Fruit fly (Drosophila melanogaster) whole organism, embryonic: ENCODE measurements around the gene Cipc.

Source experiments
- Abd-B ChIP-seq: fragments of 200-800 bp; sonication (Bioruptor generic); optimal IDR thresholded peaks from 2 replicates; lab custom pipeline; 2018; ENCODE audit warnings: missing biosample characterization, mild to moderate bottlenecking, missing genetic modification characterization, moderate library complexity
- CG10431 ChIP-seq: fragments of 200-800 bp; sonication (Bioruptor generic); optimal IDR thresholded peaks from 3 replicates; lab custom pipeline; 2018; ENCODE audit warnings: missing biosample characterization, mild to moderate bottlenecking, missing genetic modification characterization
- CG10979 ChIP-seq: fragments of 200-800 bp; sonication (Bioruptor generic); optimal IDR thresholded peaks from 2 replicates; lab custom pipeline; 2018; ENCODE audit warnings: missing biosample characterization, mild to moderate bottlenecking, missing genetic modification characterization, moderate library complexity
- CG14965 ChIP-seq: fragments of 200-800 bp; sonication (Bioruptor generic); optimal IDR thresholded peaks from 2 replicates; lab custom pipeline; 2016; ENCODE audit warnings: missing biosample characterization, missing genetic modification characterization, borderline replicate concordance
- CG15011 ChIP-seq: fragments of 200-800 bp; sonication (Bioruptor generic); optimal IDR thresholded peaks from 3 replicates; lab custom pipeline; 2018; ENCODE audit warnings: missing biosample characterization, mild to moderate bottlenecking, missing genetic modification characterization
- CG15479 ChIP-seq: fragments of 200-800 bp; sonication (Bioruptor generic); optimal IDR thresholded peaks from 3 replicates; lab custom pipeline; 2019; ENCODE audit warnings: missing biosample characterization, mild to moderate bottlenecking, missing genetic modification characterization, moderate library complexity
- CG16813 ChIP-seq: fragments of 200-800 bp; sonication (Bioruptor generic); IDR thresholded peaks from 3 replicates; pipeline ENCODE4 v1.3.6; 2022; ENCODE audit warnings: missing biosample characterization, missing genetic modification characterization; ENCODE audit not compliant: partially characterized antibody
- CG17612 ChIP-seq: fragments of 200-800 bp; sonication (Bioruptor generic); IDR thresholded peaks from 2 replicates; pipeline ENCODE4 v1.3.6; 2022; ENCODE audit warnings: missing biosample characterization, missing genetic modification characterization
- CG2116 ChIP-seq: fragments of 200-800 bp; sonication (Bioruptor generic); optimal IDR thresholded peaks from 3 replicates; lab custom pipeline; 2018; ENCODE audit warnings: missing biosample characterization, mild to moderate bottlenecking, missing genetic modification characterization
- CG2120 ChIP-seq: fragments of 200-800 bp; sonication (Bioruptor generic); optimal IDR thresholded peaks from 3 replicates; lab custom pipeline; 2016; ENCODE audit warnings: missing biosample characterization, missing genetic modification characterization
- CG33213 ChIP-seq: fragments of 200-800 bp; sonication (Bioruptor generic); optimal IDR thresholded peaks from 3 replicates; lab custom pipeline; 2016; ENCODE audit warnings: missing biosample characterization, missing genetic modification characterization
- CG3847 ChIP-seq: fragments of 200-800 bp; sonication (Bioruptor generic); IDR thresholded peaks from 2 replicates; pipeline ENCODE4 v1.3.6; 2022; ENCODE audit warnings: missing biosample characterization, missing genetic modification characterization
- CG4820 ChIP-seq: fragments of 200-800 bp; sonication (Bioruptor generic); optimal IDR thresholded peaks from 3 replicates; lab custom pipeline; 2016; ENCODE audit warnings: missing biosample characterization, missing genetic modification characterization
- CG6854 ChIP-seq: fragments of 200-800 bp; sonication (Bioruptor generic); optimal IDR thresholded peaks from 3 replicates; lab custom pipeline; 2017; ENCODE audit warnings: missing biosample characterization, mild to moderate bottlenecking, missing genetic modification characterization
- CG7372 ChIP-seq: fragments of 200-800 bp; sonication (Bioruptor generic); IDR thresholded peaks from 2 replicates; pipeline ENCODE4 v1.3.6; 2022; ENCODE audit warnings: missing biosample characterization, missing genetic modification characterization
- CG7963 ChIP-seq: fragments of 200-800 bp; sonication (Bioruptor generic); IDR thresholded peaks from 3 replicates; pipeline ENCODE4 v1.3.6; 2022; ENCODE audit warnings: missing biosample characterization, missing genetic modification characterization; ENCODE audit not compliant: partially characterized antibody
- CG9609 ChIP-seq: fragments of 200-800 bp; sonication (Bioruptor generic); optimal IDR thresholded peaks from 3 replicates; lab custom pipeline; 2016; ENCODE audit warnings: missing biosample characterization, missing genetic modification characterization
- CG9932 ChIP-seq: fragments of 200-800 bp; sonication (Bioruptor generic); IDR thresholded peaks from 2 replicates; pipeline ENCODE4 v1.3.6; 2022; ENCODE audit warnings: missing biosample characterization, missing genetic modification characterization
- Chrac-16 ChIP-seq: fragments of 200-800 bp; sonication (Bioruptor generic); optimal IDR thresholded peaks from 3 replicates; lab custom pipeline; 2016; ENCODE audit warnings: missing biosample characterization, missing genetic modification characterization
- Doc2 ChIP-seq: fragments of 200-800 bp; sonication (Bioruptor generic); IDR thresholded peaks from 2 replicates; pipeline ENCODE4 v1.3.6; 2022; ENCODE audit warnings: missing biosample characterization, missing genetic modification characterization
- Dp ChIP-seq: fragments of 200-800 bp; sonication (Bioruptor generic); optimal IDR thresholded peaks from 2 replicates; lab custom pipeline; 2018; ENCODE audit warnings: missing biosample characterization, mild to moderate bottlenecking, missing genetic modification characterization, moderate library complexity
- Eip74EF ChIP-seq, 2 experiments: fragments of 200-800 bp in 1 of 2; fragments of >200 bp in 1 of 2; sonication (Bioruptor generic) in 1 of 2; optimal IDR thresholded peaks; 2 replicates each; lab custom pipeline; 2017 to 2019; ENCODE audit warnings: missing biosample characterization in 2 of 2, missing genetic modification characterization in 2 of 2, mild to moderate bottlenecking in 1 of 2, moderate library complexity in 1 of 2
- HHEX ChIP-seq: fragments of 200-800 bp; sonication (Bioruptor generic); optimal IDR thresholded peaks from 3 replicates; lab custom pipeline; 2017; ENCODE audit warnings: missing biosample characterization, mild to moderate bottlenecking, missing genetic modification characterization, missing genetic modification reagents
- HLH3B ChIP-seq: fragments of 200-800 bp; sonication (Bioruptor generic); IDR thresholded peaks from 2 replicates; pipeline ENCODE4 v1.3.6; 2022; ENCODE audit warnings: missing biosample characterization, missing genetic modification characterization
- HLH4C ChIP-seq: fragments of 200-800 bp; sonication (Bioruptor generic); IDR thresholded peaks from 3 replicates; pipeline ENCODE4 v1.3.6; 2022; ENCODE audit warnings: missing biosample characterization, missing genetic modification characterization; ENCODE audit not compliant: partially characterized antibody
- Lpt ChIP-seq: fragments of >200 bp; optimal IDR thresholded peaks from 2 replicates; lab custom pipeline; 2018; ENCODE audit warnings: missing biosample characterization, missing genetic modification characterization
- MBD-R2 ChIP-seq: fragments of 200-800 bp; sonication (Bioruptor generic); IDR thresholded peaks from 2 replicates; pipeline ENCODE4 v1.3.6; 2022; ENCODE audit warnings: missing biosample characterization, missing genetic modification characterization
- PHDP ChIP-seq: fragments of 200-800 bp; sonication (Bioruptor generic); optimal IDR thresholded peaks from 3 replicates; lab custom pipeline; 2018; ENCODE audit warnings: missing biosample characterization, mild to moderate bottlenecking, missing genetic modification characterization, moderate library complexity
- Six4 ChIP-seq: fragments of 200-800 bp; sonication (Bioruptor generic); optimal IDR thresholded peaks from 2 replicates; lab custom pipeline; 2016; ENCODE audit warnings: missing biosample characterization, missing genetic modification characterization
- Trl ChIP-seq, 3 experiments: fragments of >200 bp in 2 of 3; fragments of 200-800 bp in 1 of 3; sonication (Bioruptor generic) in 1 of 3; optimal IDR thresholded peaks; 2 replicates in 1 of 3; 3 replicates in 2 of 3; lab custom pipeline; 2016 to 2017; ENCODE audit warnings: missing biosample characterization in 1 of 3, missing genetic modification characterization in 1 of 3
- ap ChIP-seq: fragments of 200-800 bp; sonication (Bioruptor generic); IDR thresholded peaks from 2 replicates; pipeline ENCODE4 v1.3.6; 2022; ENCODE audit warnings: missing biosample characterization, missing genetic modification characterization
- fru ChIP-seq: fragments of >200 bp; optimal IDR thresholded peaks from 2 replicates; lab custom pipeline; 2017
- gce ChIP-seq: fragments of 200-800 bp; sonication (Bioruptor generic); IDR thresholded peaks from 3 replicates; pipeline ENCODE4 v1.3.6; 2022; ENCODE audit warnings: missing biosample characterization, missing genetic modification characterization
- gfzf ChIP-seq: fragments of 200-800 bp; sonication (Bioruptor generic); optimal IDR thresholded peaks from 2 replicates; lab custom pipeline; 2016; ENCODE audit warnings: missing biosample characterization, mild to moderate bottlenecking, missing genetic modification characterization, moderate library complexity
- hbn ChIP-seq: fragments of 200-800 bp; sonication (Bioruptor generic); IDR thresholded peaks from 2 replicates; pipeline ENCODE4 v1.3.6; 2022; ENCODE audit warnings: missing biosample characterization, missing genetic modification characterization; ENCODE audit not compliant: partially characterized antibody
- kah ChIP-seq: fragments of 200-800 bp; sonication (Bioruptor generic); optimal IDR thresholded peaks from 2 replicates; lab custom pipeline; 2018; ENCODE audit warnings: missing biosample characterization, mild to moderate bottlenecking, missing genetic modification characterization
- kay ChIP-seq: fragments of 200-800 bp; sonication (Bioruptor generic); optimal IDR thresholded peaks from 2 replicates; lab custom pipeline; 2016; ENCODE audit warnings: missing biosample characterization, missing genetic modification characterization
- lmd ChIP-seq: fragments of 200-800 bp; sonication (Bioruptor generic); IDR thresholded peaks from 2 replicates; pipeline ENCODE4 v1.3.6; 2022; ENCODE audit warnings: missing biosample characterization, missing genetic modification characterization
- luna ChIP-seq: fragments of 200-800 bp; sonication (Bioruptor generic); optimal IDR thresholded peaks from 2 replicates; lab custom pipeline; 2016; ENCODE audit warnings: missing biosample characterization, missing genetic modification characterization
- nom ChIP-seq: fragments of 200-800 bp; sonication (Bioruptor generic); optimal IDR thresholded peaks from 2 replicates; lab custom pipeline; 2017; ENCODE audit warnings: missing biosample characterization, missing genetic modification characterization, mild to moderate bottlenecking, moderate library complexity, missing genetic modification reagents
- peb ChIP-seq: fragments of 200-800 bp; sonication (Bioruptor generic); IDR thresholded peaks from 2 replicates; pipeline ENCODE4 v1.3.6; 2022; ENCODE audit warnings: missing biosample characterization, missing genetic modification characterization
- prd ChIP-seq, 3 experiments: fragments of >200 bp in 2 of 3; fragments of 200-800 bp in 1 of 3; sonication (Bioruptor generic) in 1 of 3; optimal IDR thresholded peaks in 2 of 3; IDR thresholded peaks in 1 of 3; 2 replicates in 2 of 3; 3 replicates in 1 of 3; pipeline versions ENCODE4 v1.3.6 to Lab custom; 2017 to 2022; ENCODE audit warnings: missing biosample characterization in 1 of 3, missing genetic modification characterization in 1 of 3
- pum ChIP-seq: fragments of 200-800 bp; sonication (Bioruptor generic); optimal IDR thresholded peaks from 2 replicates; lab custom pipeline; 2016; ENCODE audit warnings: missing biosample characterization, missing genetic modification characterization
- pzg ChIP-seq: fragments of 200-800 bp; sonication (Bioruptor generic); optimal IDR thresholded peaks from 3 replicates; lab custom pipeline; 2018; ENCODE audit warnings: missing biosample characterization, mild to moderate bottlenecking, missing genetic modification characterization, moderate library complexity
- sna ChIP-seq: fragments of 200-800 bp; sonication (Bioruptor generic); IDR thresholded peaks from 2 replicates; pipeline ENCODE4 v1.3.6; 2022; ENCODE audit warnings: missing biosample characterization, missing genetic modification characterization; ENCODE audit not compliant: partially characterized antibody
- tll ChIP-seq, 2 experiments: fragments of 200-800 bp in 1 of 2; fragments of >200 bp in 1 of 2; sonication (Bioruptor generic) in 1 of 2; optimal IDR thresholded peaks; 2 replicates each; lab custom pipeline; 2017 to 2019; ENCODE audit warnings: missing biosample characterization in 2 of 2, missing genetic modification characterization in 2 of 2, mild to moderate bottlenecking in 1 of 2, moderate library complexity in 1 of 2
- toy ChIP-seq: fragments of 200-800 bp; sonication (Bioruptor generic); IDR thresholded peaks from 2 replicates; pipeline ENCODE4 v1.3.6; 2022; ENCODE audit warnings: missing biosample characterization, missing genetic modification characterization
- usp ChIP-seq: fragments of >200 bp; optimal IDR thresholded peaks from 2 replicates; lab custom pipeline; 2017; ENCODE audit warnings: missing biosample characterization, missing genetic modification characterization
- zfh1 ChIP-seq: fragments of 200-800 bp; sonication (Bioruptor generic); IDR thresholded peaks from 3 replicates; pipeline ENCODE4 v1.3.6; 2022; ENCODE audit warnings: missing biosample characterization, missing genetic modification characterization

Gene Cipc

dm6 chr3R:26059195-26059594 is 47.5 kb upstream of the Cipc start, which contains the start of the genes RpL34a and Trmt61 (continued):
- TF ChIP-seq kah (GFP tag; lab: Kevin White, UChicago) (peak; percentile 83), zfh1 (GFP tag; lab: Robert Waterston, UW) (peak; percentile 71), MBD-R2 (GFP tag; lab: Robert Waterston, UW) (peak; percentile 65), Dp (peak; percentile 81), kay (peak; percentile 63), toy (GFP tag; lab: Robert Waterston, UW) (peak; percentile 35; the same call in 1 of the 2 replicates), prd (optimal IDR thresholded peaks at IDR 0.05; lab: Kevin White, UChicago) (no peak), prd (GFP tag; IDR thresholded peaks at IDR 0.05; lab: Robert Waterston, UW) (peak; percentile 68), tll (GFP tag; optimal IDR thresholded peaks at IDR 0.05; lab: Kevin White, UChicago) (peak in 1 of 2 experiments; percentile 39), gfzf (GFP tag; lab: Kevin White, UChicago) (peak; percentile 35), CG15011 (GFP tag; lab: Kevin White, UChicago) (peak; percentile 88), pum (GFP tag; lab: Kevin White, UChicago) (peak; percentile 69), CG10979 (tag; lab: Kevin White, UChicago) (peak; percentile 83), Trl (optimal IDR thresholded peaks at IDR 0.05; lab: Kevin White, UChicago) (no peak), Trl (GFP tag; optimal IDR thresholded peaks at IDR 0.05; lab: Kevin White, UChicago) (peak; percentile 83), lmd (GFP tag; lab: Robert Waterston, UW) (peak; percentile 64), hbn (peak; percentile 88), ap (peak; percentile 55), CG17612 (peak; percentile 57), CG15479 (GFP tag; lab: Kevin White, UChicago) (peak; percentile 24), CG14965 (GFP tag; lab: Kevin White, UChicago) (no peak), Chrac-16 (GFP tag; lab: Kevin White, UChicago) (peak; percentile 44), HHEX (GFP tag; lab: Kevin White, UChicago) (peak; percentile 92), fru (lab: Kevin White, UChicago) (no peak), CG16813 (GFP tag; lab: Robert Waterston, UW) (peak; percentile 87), Six4 (peak; percentile 81), CG7963 (peak; percentile 57; the same call in 2 of the 3 replicates), CG2120 (peak; percentile 76), Eip74EF (GFP tag; optimal IDR thresholded peaks at IDR 0.05; lab: Kevin White, UChicago) (peak in 1 of 2 experiments; percentile 85), CG3847 (GFP tag; lab: Robert Waterston, UW) (peak; percentile 68), HLH4C (peak; percentile 82), CG33213 (GFP tag; lab: Kevin White, UChicago) (peak; percentile 86), Lpt (GFP tag; lab: Kevin White, UChicago) (no peak), CG10431 (GFP tag; lab: Kevin White, UChicago) (peak; percentile 83), nom (GFP tag; lab: Kevin White, UChicago) (peak; percentile 79), usp (GFP tag; lab: Kevin White, UChicago) (no peak), luna (peak; percentile 72), gce (peak; percentile 81; the same call in 2 of the 3 replicates), pzg (GFP tag; lab: Kevin White, UChicago) (peak; percentile 84), Abd-B (GFP tag; lab: Kevin White, UChicago) (peak; percentile 57), sna (GFP tag; lab: Robert Waterston, UW) (peak; percentile 92), CG9932 (peak; percentile 77), HLH3B (peak; percentile 80), Doc2 (GFP tag; lab: Robert Waterston, UW) (no peak), CG7372 (GFP tag; lab: Robert Waterston, UW) (peak; percentile 66), PHDP (tag; lab: Kevin White, UChicago) (peak; percentile 92), CG6854 (peak; percentile 86), CG9609 (peak; percentile 69), CG2116 (GFP tag; lab: Kevin White, UChicago) (peak; percentile 95), peb (GFP tag; lab: Robert Waterston, UW) (no peak; the same call in 1 of the 2 replicates), CG4820 (GFP tag; lab: Kevin White, UChicago) (peak; percentile 78)
